Worm (Caenorhabditis elegans) whole organism, midembryonic: Measurements from ENCODE around the gene irld-33.

Source experiments
- T22C8.4 ChIP-seq: fragments of 200-800 bp; sonication (Bioruptor generic); IDR thresholded peaks from 2 replicates; pipeline ENCODE4 v1.3.6; 2022; ENCODE audit warnings: missing genetic modification characterization, missing compliant biosample characterization
- cog-1 ChIP-seq: sonication (generic microtip); optimal IDR thresholded peaks from 2 replicates; lab custom pipeline; 2016; ENCODE audit warnings: missing genetic modification characterization, missing compliant biosample characterization
- flt-1 ChIP-seq: fragments of 200-800 bp; sonication (Bioruptor generic); IDR thresholded peaks from 2 replicates; pipeline ENCODE4 v1.3.6; 2022; ENCODE audit warnings: missing genetic modification characterization, missing compliant biosample characterization
- klf-2 ChIP-seq: fragments of 200-800 bp; sonication (Bioruptor generic); conservative IDR thresholded peaks from 2 replicates; pipeline ENCODE4 v1.3.6; 2022; ENCODE audit warnings: missing genetic modification reagents, missing genetic modification characterization, missing compliant biosample characterization
- med-1 ChIP-seq: sonication (generic microtip); optimal IDR thresholded peaks from 2 replicates; lab custom pipeline; 2017; ENCODE audit warnings: missing genetic modification characterization, mild to moderate bottlenecking, missing compliant biosample characterization, antibody characterized with exemption, missing genetic modification reagents; ENCODE audit not compliant: insufficient read depth
- ref-1 ChIP-seq: fragments of 200-800 bp; sonication (Bioruptor generic); conservative IDR thresholded peaks from 2 replicates; pipeline ENCODE4 v1.3.6; 2022; ENCODE audit warnings: missing genetic modification reagents, missing genetic modification characterization, missing compliant biosample characterization
- tab-1 ChIP-seq: fragments of 200-800 bp; sonication (Bioruptor generic); IDR thresholded peaks from 2 replicates; pipeline ENCODE4 v1.3.6; 2022; ENCODE audit warnings: missing genetic modification characterization, missing compliant biosample characterization
- ztf-23 ChIP-seq: fragments of 200-800 bp; sonication (Bioruptor generic); IDR thresholded peaks from 2 replicates; pipeline ENCODE4 v1.3.6; 2022; ENCODE audit warnings: missing genetic modification reagents, missing genetic modification characterization, missing compliant biosample characterization
- ztf-29 ChIP-seq: fragments of 200-800 bp; sonication (Bioruptor generic); IDR thresholded peaks from 2 replicates; pipeline ENCODE4 v1.3.6; 2022; ENCODE audit warnings: missing genetic modification reagents, missing genetic modification characterization, missing compliant biosample characterization

The irld-33 gene

ce11 chrII:1714772-1715353 is 24.0 kb upstream of the irld-33 start, which contains the start of gene btb-6:
btb-6 (plus strand) TSS chrII:1715303.
- TF ChIP-seq ref-1 (GFP tag; lab: Robert Waterston, UW) (no peak), klf-2 (GFP tag; lab: Robert Waterston, UW) (no peak), med-1 (GFP tag; lab: Kevin White, UChicago) (no peak), ztf-23 (GFP tag; lab: Robert Waterston, UW) (no peak), tab-1 (GFP tag; lab: Robert Waterston, UW) (0 out of 2 replicates have a peak, but pooled peaks have one; percentile 53), T22C8.4 (no peak), flt-1 (GFP tag; lab: Robert Waterston, UW) (no peak)

ce11 chrII:1719153-1719552 is 19.7 kb upstream of the irld-33 start, which contains the start of gene fbxb-48:
fbxb-48 (minus strand) TSS chrII:1719253.
- TF ChIP-seq ztf-29 (GFP tag; lab: Robert Waterston, UW) (no peak), med-1 (GFP tag; lab: Kevin White, UChicago) (no peak), T22C8.4 (no peak), ztf-23 (GFP tag; lab: Robert Waterston, UW) (no peak), klf-2 (GFP tag; lab: Robert Waterston, UW) (no peak), flt-1 (GFP tag; lab: Robert Waterston, UW) (no peak)

ce11 chrII:1722394-1722793 is 16.5 kb upstream of the irld-33 start, which contains the start of the genes fbxb-5 and btb-8:
fbxb-5 (minus strand) TSS chrII:1722494.
btb-8 (plus strand) TSS chrII:1722770.
- TF ChIP-seq tab-1 (GFP tag; lab: Robert Waterston, UW) (no peak), cog-1 (tag; lab: Kevin White, UChicago) (no peak), med-1 (GFP tag; lab: Kevin White, UChicago) (no peak), ztf-29 (GFP tag; lab: Robert Waterston, UW) (no peak), ztf-23 (GFP tag; lab: Robert Waterston, UW) (no peak), ref-1 (GFP tag; lab: Robert Waterston, UW) (no peak), klf-2 (GFP tag; lab: Robert Waterston, UW) (no peak), T22C8.4 (no peak), flt-1 (GFP tag; lab: Robert Waterston, UW) (no peak)

- TF ChIP-seq flt-1 (GFP tag; lab: Robert Waterston, UW) (no peak), tab-1 (GFP tag; lab: Robert Waterston, UW) (no peak), T22C8.4 (no peak), ztf-29 (GFP tag; lab: Robert Waterston, UW) (no peak), ztf-23 (GFP tag; lab: Robert Waterston, UW) (no peak), ref-1 (GFP tag; lab: Robert Waterston, UW) (no peak), med-1 (GFP tag; lab: Kevin White, UChicago) (no peak), cog-1 (tag; lab: Kevin White, UChicago) (no peak), klf-2 (GFP tag; lab: Robert Waterston, UW) (no peak)
These were observed 14.5 kb upstream of the irld-33 start, which contains the start of gene fbxb-11 for ce11 chrII:1724314-1724713. fbxb-11 (plus strand) TSS chrII:1724614.

ce11 chrII:1725735-1726134 is 13.1 kb upstream of the irld-33 start, which contains the start of gene F45C12.17:
F45C12.17 (plus strand) TSS chrII:1726111.
- no peak for TF ChIP-seq ztf-29 (GFP tag; lab: Robert Waterston, UW)
- TF ChIP-seq flt-1 (GFP tag; lab: Robert Waterston, UW) = 0 out of 2 replicates have a peak, but pooled peaks have one; percentile 21

ce11 chrII:1728253-1728652 is 10.6 kb upstream of the irld-33 start, which contains the start of gene btb-9:
btb-9 (plus strand) TSS chrII:1728506.
- TF ChIP-seq ztf-29 (GFP tag; lab: Robert Waterston, UW) (no peak), ztf-23 (GFP tag; lab: Robert Waterston, UW) (no peak), T22C8.4 (no peak), flt-1 (GFP tag; lab: Robert Waterston, UW) (no peak), klf-2 (GFP tag; lab: Robert Waterston, UW) (no peak), tab-1 (GFP tag; lab: Robert Waterston, UW) (no peak), med-1 (GFP tag; lab: Kevin White, UChicago) (no peak), cog-1 (tag; lab: Kevin White, UChicago) (no peak), ref-1 (GFP tag; lab: Robert Waterston, UW) (no peak)

- no peak for TF ChIP-seq ref-1 (GFP tag; lab: Robert Waterston, UW)
- no peak for TF ChIP-seq T22C8.4
- no peak for TF ChIP-seq ztf-29 (GFP tag; lab: Robert Waterston, UW)
- TF ChIP-seq med-1 (GFP tag; lab: Kevin White, UChicago) = no peak
- no peak for TF ChIP-seq tab-1 (GFP tag; lab: Robert Waterston, UW)
- no peak for TF ChIP-seq flt-1 (GFP tag; lab: Robert Waterston, UW)
- TF ChIP-seq ztf-23 (GFP tag; lab: Robert Waterston, UW) = no peak
- no peak for TF ChIP-seq cog-1 (tag; lab: Kevin White, UChicago)
- no peak for TF ChIP-seq klf-2 (GFP tag; lab: Robert Waterston, UW)
These were observed 8.7 kb upstream of the irld-33 start, which contains the start of gene ceh-81 for ce11 chrII:1730103-1730502. ceh-81 (plus strand) TSS chrII:1730403.

ce11 chrII:1731932-1732331 is 6.9 kb upstream of the irld-33 start, which contains the start of gene ceh-82:
ceh-82 (plus strand) TSS chrII:1732232.
- no peak for TF ChIP-seq med-1 (GFP tag; lab: Kevin White, UChicago)
- no peak for TF ChIP-seq tab-1 (GFP tag; lab: Robert Waterston, UW)
- no peak for TF ChIP-seq klf-2 (GFP tag; lab: Robert Waterston, UW)
- TF ChIP-seq flt-1 (GFP tag; lab: Robert Waterston, UW) = no peak
- no peak for TF ChIP-seq T22C8.4
- TF ChIP-seq ref-1 (GFP tag; lab: Robert Waterston, UW) = no peak
- TF ChIP-seq cog-1 (tag; lab: Kevin White, UChicago) = no peak
- TF ChIP-seq ztf-23 (GFP tag; lab: Robert Waterston, UW) = no peak
- TF ChIP-seq ztf-29 (GFP tag; lab: Robert Waterston, UW) = no peak

- no peak for TF ChIP-seq ref-1 (GFP tag; lab: Robert Waterston, UW)
- TF ChIP-seq med-1 (GFP tag; lab: Kevin White, UChicago) = no peak
- TF ChIP-seq klf-2 (GFP tag; lab: Robert Waterston, UW) = no peak
- no peak for TF ChIP-seq tab-1 (GFP tag; lab: Robert Waterston, UW)
- no peak for TF ChIP-seq cog-1 (tag; lab: Kevin White, UChicago)
- no peak for TF ChIP-seq ztf-29 (GFP tag; lab: Robert Waterston, UW)
- no peak for TF ChIP-seq flt-1 (GFP tag; lab: Robert Waterston, UW)
These were observed 3.7 kb upstream of the irld-33 start for ce11 chrII:1735145-1735544.
